Fruit fly (Drosophila melanogaster) whole organism, embryonic: ENCODE measurements around the gene CG10943.
A peak's percentile ranks its signal among the peaks of the same experiment; 100 is the strongest.

Experiments
- ATbp ChIP-seq: fragments of 200-800 bp; sonication (Bioruptor generic); optimal IDR thresholded peaks from 2 replicates; lab custom pipeline; 2017; ENCODE audit warnings: missing biosample characterization, mild to moderate bottlenecking, missing genetic modification characterization, missing genetic modification reagents
- Bgb ChIP-seq: fragments of 200-800 bp; sonication (Bioruptor generic); IDR thresholded peaks from 2 replicates; pipeline ENCODE4 v1.3.6; 2022; ENCODE audit warnings: missing biosample characterization, missing genetic modification characterization; ENCODE audit not compliant: partially characterized antibody
- BtbVII ChIP-seq: fragments of 200-800 bp; sonication (Bioruptor generic); optimal IDR thresholded peaks from 3 replicates; lab custom pipeline; 2017; ENCODE audit warnings: missing biosample characterization, mild to moderate bottlenecking, missing genetic modification characterization
- CG1024 ChIP-seq: fragments of 200-800 bp; sonication (Bioruptor generic); IDR thresholded peaks from 2 replicates; pipeline ENCODE4 v1.3.6; 2022; ENCODE audit warnings: missing biosample characterization, missing genetic modification characterization
- CG10431 ChIP-seq: fragments of 200-800 bp; sonication (Bioruptor generic); optimal IDR thresholded peaks from 3 replicates; lab custom pipeline; 2018; ENCODE audit warnings: missing biosample characterization, mild to moderate bottlenecking, missing genetic modification characterization
- CG10565 ChIP-seq: fragments of 200-800 bp; sonication (Bioruptor generic); optimal IDR thresholded peaks from 3 replicates; lab custom pipeline; 2016; ENCODE audit warnings: missing biosample characterization, mild to moderate bottlenecking, missing genetic modification characterization
- CG11093 ChIP-seq: fragments of 200-800 bp; sonication (Bioruptor generic); IDR thresholded peaks from 3 replicates; pipeline ENCODE4 v1.3.6; 2022; ENCODE audit warnings: missing biosample characterization, missing genetic modification characterization
- CG11695 ChIP-seq: fragments of 200-800 bp; sonication (Bioruptor generic); IDR thresholded peaks from 3 replicates; pipeline ENCODE4 v1.3.6; 2022; ENCODE audit warnings: missing biosample characterization, missing genetic modification characterization
- CG12391 ChIP-seq: fragments of 200-800 bp; sonication (Bioruptor generic); optimal IDR thresholded peaks from 3 replicates; lab custom pipeline; 2018; ENCODE audit warnings: missing biosample characterization, mild to moderate bottlenecking, missing genetic modification characterization, moderate library complexity
- CG13424 ChIP-seq: fragments of 200-800 bp; sonication (Bioruptor generic); optimal IDR thresholded peaks from 2 replicates; lab custom pipeline; 2019; ENCODE audit warnings: missing biosample characterization, mild to moderate bottlenecking, missing genetic modification characterization, moderate library complexity
- CG13624 ChIP-seq: fragments of 200-800 bp; sonication (Bioruptor generic); optimal IDR thresholded peaks from 2 replicates; lab custom pipeline; 2016; ENCODE audit warnings: missing biosample characterization, missing genetic modification characterization
- CG15514 ChIP-seq: fragments of 200-800 bp; sonication (Bioruptor generic); optimal IDR thresholded peaks from 3 replicates; lab custom pipeline; 2017; ENCODE audit warnings: missing biosample characterization, missing genetic modification characterization, mild to moderate bottlenecking, moderate library complexity, missing genetic modification reagents
- CG1603 ChIP-seq: fragments of 200-800 bp; sonication (Bioruptor generic); optimal IDR thresholded peaks from 2 replicates; lab custom pipeline; 2019; ENCODE audit warnings: missing biosample characterization, mild to moderate bottlenecking, missing genetic modification characterization, moderate library complexity
- CG18599 ChIP-seq: fragments of 200-800 bp; sonication (Bioruptor generic); optimal IDR thresholded peaks from 3 replicates; lab custom pipeline; 2017; ENCODE audit warnings: missing biosample characterization, missing genetic modification characterization, mild to moderate bottlenecking, moderate library complexity, missing genetic modification reagents
- CG2202 ChIP-seq: fragments of 200-800 bp; sonication (Bioruptor generic); optimal IDR thresholded peaks from 2 replicates; lab custom pipeline; 2018; ENCODE audit warnings: missing biosample characterization, mild to moderate bottlenecking, missing genetic modification characterization
- CG30431 ChIP-seq: fragments of 200-800 bp; sonication (Bioruptor generic); optimal IDR thresholded peaks from 2 replicates; lab custom pipeline; 2017; ENCODE audit warnings: missing biosample characterization, missing genetic modification characterization
- CG31224 ChIP-seq: fragments of 200-800 bp; sonication (Bioruptor generic); IDR thresholded peaks from 2 replicates; pipeline ENCODE4 v1.3.6; 2022; ENCODE audit warnings: missing biosample characterization, missing genetic modification characterization
- CG31388 ChIP-seq: fragments of 200-800 bp; sonication (Bioruptor generic); optimal IDR thresholded peaks from 2 replicates; lab custom pipeline; 2016; ENCODE audit warnings: missing biosample characterization, missing genetic modification characterization
- CG4707 ChIP-seq: fragments of 200-800 bp; sonication (Bioruptor generic); optimal IDR thresholded peaks from 2 replicates; lab custom pipeline; 2018; ENCODE audit warnings: missing biosample characterization, mild to moderate bottlenecking, missing genetic modification characterization, moderate library complexity
- CG6272 ChIP-seq: fragments of 200-800 bp; sonication (Bioruptor generic); IDR thresholded peaks from 2 replicates; pipeline ENCODE4 v1.3.6; 2022; ENCODE audit warnings: missing biosample characterization, missing genetic modification characterization
- CTCF ChIP-seq: fragments of 200-800 bp; sonication (Bioruptor generic); optimal IDR thresholded peaks from 2 replicates; lab custom pipeline; 2017; ENCODE audit warnings: missing biosample characterization, mild to moderate bottlenecking, missing genetic modification characterization, moderate library complexity
- Dip2 ChIP-seq: fragments of 200-800 bp; sonication (Bioruptor generic); IDR thresholded peaks from 2 replicates; pipeline ENCODE4 v1.3.6; 2022; ENCODE audit warnings: missing biosample characterization, missing genetic modification characterization
- Fer1 ChIP-seq: fragments of 200-800 bp; sonication (Bioruptor generic); optimal IDR thresholded peaks from 2 replicates; lab custom pipeline; 2017; ENCODE audit warnings: missing biosample characterization, mild to moderate bottlenecking, missing genetic modification characterization
- Gsc ChIP-seq: fragments of 200-800 bp; sonication (Bioruptor generic); IDR thresholded peaks from 2 replicates; pipeline ENCODE4 v1.3.6; 2022; ENCODE audit warnings: missing biosample characterization, missing genetic modification characterization
- Gug ChIP-seq: fragments of 200-800 bp; sonication (Bioruptor generic); IDR thresholded peaks from 4 replicates; pipeline ENCODE4 v1.3.6; 2022; ENCODE audit warnings: missing biosample characterization, missing genetic modification characterization
- HmgD ChIP-seq: fragments of 200-800 bp; sonication (Bioruptor generic); optimal IDR thresholded peaks from 3 replicates; lab custom pipeline; 2016; ENCODE audit warnings: missing biosample characterization, missing genetic modification characterization
- Jarid2 ChIP-seq: fragments of 200-800 bp; sonication (Bioruptor generic); optimal IDR thresholded peaks from 3 replicates; lab custom pipeline; 2017; ENCODE audit warnings: mild to moderate bottlenecking, missing biosample characterization, missing genetic modification reagents, missing genetic modification characterization
- Mad ChIP-seq: fragments of 200-800 bp; sonication (Bioruptor generic); optimal IDR thresholded peaks from 2 replicates; lab custom pipeline; 2016; ENCODE audit warnings: missing biosample characterization, missing genetic modification characterization
- Myb ChIP-seq: fragments of 200-800 bp; sonication (Bioruptor generic); optimal IDR thresholded peaks from 2 replicates; lab custom pipeline; 2016; ENCODE audit warnings: missing biosample characterization, missing genetic modification characterization
- PHDP ChIP-seq: fragments of 200-800 bp; sonication (Bioruptor generic); optimal IDR thresholded peaks from 3 replicates; lab custom pipeline; 2018; ENCODE audit warnings: missing biosample characterization, mild to moderate bottlenecking, missing genetic modification characterization, moderate library complexity
- Rx ChIP-seq: fragments of 200-800 bp; sonication (Bioruptor generic); IDR thresholded peaks from 2 replicates; pipeline ENCODE4 v1.3.6; 2022; ENCODE audit warnings: missing biosample characterization, missing genetic modification characterization
- Tbp ChIP-seq: fragments of >200 bp; optimal IDR thresholded peaks from 2 replicates; lab custom pipeline; 2018; ENCODE audit warnings: missing biosample characterization, missing genetic modification characterization
- Xbp1 ChIP-seq: fragments of 200-800 bp; sonication (Bioruptor generic); optimal IDR thresholded peaks from 3 replicates; lab custom pipeline; 2016; ENCODE audit warnings: missing biosample characterization, mild to moderate bottlenecking, missing genetic modification characterization
- bsh ChIP-seq, 2 experiments: fragments of 200-800 bp; sonication (Bioruptor generic); optimal IDR thresholded peaks; 2 replicates each; lab custom pipeline; 2017 to 2018; ENCODE audit warnings: mild to moderate bottlenecking in 2 of 2, missing biosample characterization in 2 of 2, missing genetic modification characterization in 2 of 2, moderate library complexity in 1 of 2
- chinmo ChIP-seq: fragments of 200-800 bp; sonication (Bioruptor generic); IDR thresholded peaks from 4 replicates; pipeline ENCODE4 v1.3.6; 2022; ENCODE audit warnings: missing biosample characterization, missing genetic modification characterization; ENCODE audit not compliant: partially characterized antibody
- ci ChIP-seq: fragments of 200-800 bp; sonication (Bioruptor generic); IDR thresholded peaks from 3 replicates; pipeline ENCODE4 v1.3.6; 2022; ENCODE audit warnings: missing biosample characterization, missing genetic modification characterization
- dmrt99B ChIP-seq: fragments of 200-800 bp; sonication (Bioruptor generic); optimal IDR thresholded peaks from 2 replicates; lab custom pipeline; 2018; ENCODE audit warnings: missing biosample characterization, mild to moderate bottlenecking, missing genetic modification characterization, moderate library complexity
- en ChIP-seq: fragments of 200-800 bp; sonication (Bioruptor generic); optimal IDR thresholded peaks from 2 replicates; lab custom pipeline; 2016; ENCODE audit warnings: missing biosample characterization, missing genetic modification characterization
- exex ChIP-seq: fragments of 200-800 bp; sonication (Bioruptor generic); optimal IDR thresholded peaks from 4 replicates; lab custom pipeline; 2018; ENCODE audit warnings: missing biosample characterization, mild to moderate bottlenecking, missing genetic modification characterization, moderate library complexity
- fru ChIP-seq: fragments of >200 bp; optimal IDR thresholded peaks from 2 replicates; lab custom pipeline; 2017
- fu2 ChIP-seq: fragments of 200-800 bp; sonication (Bioruptor generic); optimal IDR thresholded peaks from 2 replicates; lab custom pipeline; 2016; ENCODE audit warnings: missing biosample characterization, missing genetic modification characterization
- grn ChIP-seq: fragments of 200-800 bp; sonication (Bioruptor generic); optimal IDR thresholded peaks from 3 replicates; lab custom pipeline; 2017; ENCODE audit warnings: missing biosample characterization, missing genetic modification characterization
- ham ChIP-seq: fragments of 200-800 bp; sonication (Bioruptor generic); IDR thresholded peaks from 2 replicates; pipeline ENCODE4 v1.3.6; 2022; ENCODE audit warnings: missing biosample characterization, missing genetic modification characterization
- insv ChIP-seq, 2 experiments: fragments of 200-800 bp; sonication (Bioruptor generic); optimal IDR thresholded peaks; 3 replicates each; lab custom pipeline; 2016 to 2018; ENCODE audit warnings: missing biosample characterization in 2 of 2, missing genetic modification characterization in 2 of 2
- nau ChIP-seq: fragments of 200-800 bp; sonication (Bioruptor generic); optimal IDR thresholded peaks from 3 replicates; lab custom pipeline; 2017; ENCODE audit warnings: missing biosample characterization, mild to moderate bottlenecking, missing genetic modification characterization, missing genetic modification reagents
- pnt ChIP-seq: fragments of 200-800 bp; sonication (Bioruptor generic); optimal IDR thresholded peaks from 3 replicates; lab custom pipeline; 2016; ENCODE audit warnings: missing biosample characterization, missing genetic modification characterization
- sim ChIP-seq: fragments of 200-800 bp; sonication (Bioruptor generic); IDR thresholded peaks from 2 replicates; pipeline ENCODE4 v1.3.6; 2022; ENCODE audit warnings: missing biosample characterization, missing genetic modification characterization
- unpg ChIP-seq: fragments of 200-800 bp; sonication (Bioruptor generic); optimal IDR thresholded peaks from 3 replicates; lab custom pipeline; 2018; ENCODE audit warnings: missing biosample characterization, mild to moderate bottlenecking, missing genetic modification characterization, moderate library complexity
- zen2 ChIP-seq: fragments of 200-800 bp; sonication (Bioruptor generic); IDR thresholded peaks from 3 replicates; pipeline ENCODE4 v1.3.6; 2022; ENCODE audit warnings: missing biosample characterization, missing genetic modification characterization; ENCODE audit not compliant: partially characterized antibody

CG10943 gene

dm6 chr3L:12835511-12836479, 26.9 kb downstream of the CG10943 start (continued):
- TF ChIP-seq Bgb (GFP tag; lab: Robert Waterston, UW) (peak; percentile 23; the same call in 1 of the 2 replicates), CG31388 (GFP tag; lab: Kevin White, UChicago) (no peak), chinmo (GFP tag; lab: Robert Waterston, UW) (0 out of 4 replicates have a peak, but pooled peaks have one; percentile 27), fu2 (GFP tag; lab: Kevin White, UChicago) (no peak), CG6272 (no peak), Jarid2 (GFP tag; lab: Kevin White, UChicago) (no peak), CG1024 (GFP tag; lab: Robert Waterston, UW) (no peak), fru (lab: Kevin White, UChicago) (no peak), ham (no peak), HmgD (GFP tag; lab: Kevin White, UChicago) (no peak), CG11093 (no peak), Mad (no peak), Tbp (GFP tag; lab: Kevin White, UChicago) (no peak), exex (peak; percentile 64), en (GFP tag; lab: Kevin White, UChicago) (no peak), dmrt99B (tag; lab: Kevin White, UChicago) (peak; percentile 13), Myb (GFP tag; lab: Kevin White, UChicago) (peak; percentile 85), ci (GFP tag; lab: Robert Waterston, UW) (0 out of 3 replicates have a peak, but pooled peaks have one; percentile 16), CG10565 (no peak), Fer1 (peak; percentile 7), CG4707 (GFP tag; lab: Kevin White, UChicago) (peak; percentile 34), CG18599 (GFP tag; lab: Kevin White, UChicago) (no peak), CG1603 (tag; lab: Kevin White, UChicago) (peak; percentile 17), CG2202 (peak; percentile 4), ATbp (peak; percentile 44), PHDP (peak; percentile 47), BtbVII (peak; percentile 43), CG31224 (GFP tag; lab: Robert Waterston, UW) (no peak), Dip2 (GFP tag; lab: Robert Waterston, UW) (no peak), pnt (GFP tag; lab: Kevin White, UChicago) (no peak), nau (GFP tag; lab: Kevin White, UChicago) (no peak), sim (no peak), bsh (GFP tag; optimal IDR thresholded peaks at IDR 0.05; lab: Kevin White, UChicago) (peak in 1 of 2 experiments; percentile 9), Gug (GFP tag; lab: Robert Waterston, UW) (no peak), CG30431 (GFP tag; lab: Kevin White, UChicago) (no peak), unpg (no peak), zen2 (GFP tag; lab: Robert Waterston, UW) (no peak), CTCF (GFP tag; lab: Kevin White, UChicago) (peak; percentile 50), Xbp1 (GFP tag; lab: Kevin White, UChicago) (no peak), CG13624 (GFP tag; lab: Kevin White, UChicago) (no peak), CG15514 (GFP tag; lab: Kevin White, UChicago) (peak; percentile 27), insv (GFP tag; optimal IDR thresholded peaks at IDR 0.05; lab: Kevin White, UChicago) (no peak), CG10431 (GFP tag; lab: Kevin White, UChicago) (no peak), Gsc (no peak), CG13424 (peak; percentile 18), CG11695 (GFP tag; lab: Robert Waterston, UW) (no peak), Rx (GFP tag; lab: Robert Waterston, UW) (no peak), grn (GFP tag; lab: Kevin White, UChicago) (peak; percentile 78), CG12391 (tag; lab: Kevin White, UChicago) (no peak)
